Fruit fly (Drosophila melanogaster): Measurements from ENCODE around the gene Remo.

Gene Remo

DNA sequence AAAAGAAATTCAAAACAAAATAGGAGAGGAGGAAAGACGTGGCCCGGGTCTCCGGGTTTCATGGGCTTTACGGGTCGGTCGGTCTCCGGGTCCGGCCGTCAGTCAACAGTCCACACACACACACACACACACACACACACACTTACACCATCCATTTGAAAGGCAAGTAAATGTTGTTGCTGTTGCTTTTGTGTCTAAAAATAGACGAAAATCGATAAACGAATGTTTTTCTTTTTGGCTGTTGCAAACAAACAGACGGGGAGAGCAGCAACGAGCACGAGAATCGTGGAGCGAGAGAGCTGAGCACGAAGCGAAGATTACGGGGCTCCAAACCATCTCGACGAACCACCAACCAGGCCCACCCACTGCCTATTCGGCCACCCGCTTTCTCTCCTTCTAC is 7.6 kb upstream of the Remo start:
- TF ChIP-seq EcR (GFP tag; optimal IDR thresholded peaks at IDR 0.05) (no peak), psq (optimal IDR thresholded peaks at IDR 0.05) (no peak), Dll (optimal IDR thresholded peaks at IDR 0.05) (no peak), pan (optimal IDR thresholded peaks at IDR 0.05) (no peak), CG8478 (optimal IDR thresholded peaks at IDR 0.05) (no peak), usp (GFP tag; optimal IDR thresholded peaks at IDR 0.05) (no peak)

DNA sequence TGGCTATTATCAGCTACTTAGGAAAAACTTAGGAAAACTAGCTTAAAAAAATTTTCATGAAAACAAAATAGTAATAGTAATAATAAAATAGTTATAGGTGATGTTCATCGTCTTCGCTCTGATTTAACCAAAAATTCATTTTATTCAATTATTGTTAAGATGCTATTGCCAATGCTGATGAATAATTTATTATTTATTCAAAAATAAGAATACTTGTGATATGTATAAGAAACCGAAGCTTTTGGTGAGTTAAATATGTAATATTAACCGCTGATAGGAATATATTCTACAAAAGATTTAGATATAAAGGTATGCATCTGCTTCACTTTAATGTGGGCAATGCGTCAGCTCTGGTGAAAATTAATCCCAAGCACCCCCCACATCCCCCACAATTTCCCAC is 7.1 kb upstream of the Remo start:
- TF ChIP-seq EcR (GFP tag; optimal IDR thresholded peaks at IDR 0.05) (no peak), pan (optimal IDR thresholded peaks at IDR 0.05) (no peak), usp (GFP tag; optimal IDR thresholded peaks at IDR 0.05) (no peak), psq (optimal IDR thresholded peaks at IDR 0.05) (no peak), CG8478 (optimal IDR thresholded peaks at IDR 0.05) (no peak), Dll (optimal IDR thresholded peaks at IDR 0.05) (no peak)

dm6 chrX:13281244-13281877 is 6.5 kb upstream of the Remo start:
- TF ChIP-seq pan (optimal IDR thresholded peaks at IDR 0.05) (no peak), CG8478 (optimal IDR thresholded peaks at IDR 0.05) (no peak), EcR (GFP tag; optimal IDR thresholded peaks at IDR 0.05) (no peak), Dll (optimal IDR thresholded peaks at IDR 0.05) (no peak), usp (GFP tag; optimal IDR thresholded peaks at IDR 0.05) (no peak), psq (optimal IDR thresholded peaks at IDR 0.05) (no peak)

DNA sequence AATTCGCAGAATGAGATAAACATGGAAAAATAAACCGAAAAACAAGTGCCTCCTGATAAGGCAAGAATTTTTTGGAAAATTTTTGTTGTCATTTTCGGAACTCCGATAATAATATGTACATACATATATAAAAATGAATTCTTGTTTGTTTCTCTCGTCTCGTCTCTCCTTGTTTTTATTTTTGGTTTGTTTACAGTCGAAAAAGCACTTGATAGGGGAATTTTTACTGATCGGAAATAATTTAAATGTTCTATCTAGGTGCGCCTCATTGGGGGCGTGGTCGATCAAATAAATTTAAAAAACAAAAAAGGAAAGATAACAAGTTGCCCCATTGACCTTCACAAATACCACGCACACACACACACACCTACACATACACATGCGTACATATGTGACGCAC is 5.1 kb upstream of the Remo start:
- TF ChIP-seq CG8478 (optimal IDR thresholded peaks at IDR 0.05) (no peak), psq (optimal IDR thresholded peaks at IDR 0.05) (no peak), pan (optimal IDR thresholded peaks at IDR 0.05) (no peak), EcR (GFP tag; optimal IDR thresholded peaks at IDR 0.05) (no peak), usp (GFP tag; optimal IDR thresholded peaks at IDR 0.05) (no peak), Dll (optimal IDR thresholded peaks at IDR 0.05) (no peak)

DNA sequence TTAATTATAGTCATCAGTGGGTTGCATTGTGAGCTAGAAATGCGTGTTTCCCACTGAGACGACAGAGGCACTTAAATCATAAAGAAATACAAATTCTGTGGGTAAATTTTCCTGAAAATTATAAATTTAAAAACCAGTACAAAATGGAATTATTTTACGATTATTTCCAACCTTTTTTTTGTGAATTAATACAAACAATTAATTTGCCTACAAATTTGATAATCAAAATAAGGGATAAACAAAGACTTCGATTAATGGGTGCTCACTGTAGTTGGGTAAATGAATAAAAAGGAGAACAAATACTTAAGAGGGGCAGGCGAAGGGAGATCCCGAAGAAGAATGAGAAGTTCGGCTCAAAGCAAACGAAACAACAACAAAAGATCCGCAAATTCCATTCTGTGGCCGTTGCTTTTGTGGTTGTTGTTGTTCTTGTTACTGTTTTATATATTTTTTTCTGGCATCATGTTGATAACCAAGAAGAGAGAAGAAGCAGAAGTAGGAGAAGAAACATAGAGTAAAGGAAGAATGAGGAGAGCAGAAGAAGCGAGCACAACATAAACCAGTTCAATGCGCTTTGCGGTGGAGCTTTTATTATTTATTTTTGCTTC is 3.8 kb upstream of the Remo start:
- TF ChIP-seq psq (optimal IDR thresholded peaks at IDR 0.05) (no peak), EcR (GFP tag; optimal IDR thresholded peaks at IDR 0.05) (no peak), usp (GFP tag; optimal IDR thresholded peaks at IDR 0.05) (no peak), CG8478 (optimal IDR thresholded peaks at IDR 0.05) (no peak), pan (optimal IDR thresholded peaks at IDR 0.05) (no peak), Dll (optimal IDR thresholded peaks at IDR 0.05) (no peak)

dm6 chrX:13284548-13284974 is 3.3 kb upstream of the Remo start:
- peak; percentile 10 for TF ChIP-seq psq (optimal IDR thresholded peaks at IDR 0.05)
- TF ChIP-seq Dll (optimal IDR thresholded peaks at IDR 0.05): no peak
- TF ChIP-seq usp (GFP tag; optimal IDR thresholded peaks at IDR 0.05): no peak
- TF ChIP-seq pan (optimal IDR thresholded peaks at IDR 0.05): no peak
- TF ChIP-seq CG8478 (optimal IDR thresholded peaks at IDR 0.05): no peak

DNA sequence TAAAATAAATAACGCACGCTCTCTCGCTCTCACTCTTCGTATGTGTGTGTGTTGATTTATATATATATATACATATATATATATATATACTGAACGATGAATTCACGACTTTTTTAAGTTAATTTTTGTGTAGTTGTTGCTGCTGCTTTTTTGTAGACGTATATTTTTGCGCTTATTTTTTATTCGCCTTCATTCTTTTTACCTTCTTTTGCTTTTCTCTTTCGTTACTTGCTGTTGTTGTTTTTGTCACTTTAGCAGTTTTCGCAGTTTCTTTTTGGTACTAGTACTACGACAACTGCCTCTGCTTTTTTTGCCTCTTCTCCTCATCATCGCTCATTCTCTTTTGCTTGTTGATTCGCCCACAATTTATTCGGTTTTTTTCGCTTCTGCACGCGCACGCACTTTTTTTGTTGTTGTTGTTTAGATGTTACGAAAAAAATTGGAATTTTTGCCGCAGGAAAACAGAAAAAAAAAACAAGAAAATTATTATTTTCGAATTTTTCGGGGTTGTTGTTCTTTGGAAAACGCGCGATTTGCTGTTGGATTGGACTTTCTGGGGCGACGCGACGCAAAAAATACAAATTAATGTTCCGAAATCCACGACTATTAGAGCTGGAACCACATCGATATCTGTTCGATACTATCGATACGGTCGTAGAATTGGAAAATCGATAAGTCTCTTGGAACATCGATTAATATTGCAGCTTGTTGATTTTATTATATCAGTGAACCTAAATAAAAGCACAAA is 2.7 kb upstream of the Remo start, which contains the start of the genes HDAC4 and CG15743:
HDAC4 (minus strand) TSS at position 632 of the 748 bp plus-strand sequence.
CG15743 (plus strand) TSS at position 707 of the 748 bp plus-strand sequence.
- TF ChIP-seq Dll (optimal IDR thresholded peaks at IDR 0.05) (no peak), usp (GFP tag; optimal IDR thresholded peaks at IDR 0.05) (no peak), psq (optimal IDR thresholded peaks at IDR 0.05) (no peak), EcR (GFP tag; optimal IDR thresholded peaks at IDR 0.05) (no peak), pan (optimal IDR thresholded peaks at IDR 0.05) (no peak), CG8478 (optimal IDR thresholded peaks at IDR 0.05) (no peak)

- no peak for TF ChIP-seq usp (GFP tag; optimal IDR thresholded peaks at IDR 0.05)
- TF ChIP-seq CG8478 (optimal IDR thresholded peaks at IDR 0.05): no peak
- no peak for TF ChIP-seq EcR (GFP tag; optimal IDR thresholded peaks at IDR 0.05)
- no peak for TF ChIP-seq pan (optimal IDR thresholded peaks at IDR 0.05)
- TF ChIP-seq psq (optimal IDR thresholded peaks at IDR 0.05): no peak
- TF ChIP-seq Dll (optimal IDR thresholded peaks at IDR 0.05): no peak
Observed at dm6 chrX:13285749-13286336, 2.0 kb upstream of the Remo start.

DNA sequence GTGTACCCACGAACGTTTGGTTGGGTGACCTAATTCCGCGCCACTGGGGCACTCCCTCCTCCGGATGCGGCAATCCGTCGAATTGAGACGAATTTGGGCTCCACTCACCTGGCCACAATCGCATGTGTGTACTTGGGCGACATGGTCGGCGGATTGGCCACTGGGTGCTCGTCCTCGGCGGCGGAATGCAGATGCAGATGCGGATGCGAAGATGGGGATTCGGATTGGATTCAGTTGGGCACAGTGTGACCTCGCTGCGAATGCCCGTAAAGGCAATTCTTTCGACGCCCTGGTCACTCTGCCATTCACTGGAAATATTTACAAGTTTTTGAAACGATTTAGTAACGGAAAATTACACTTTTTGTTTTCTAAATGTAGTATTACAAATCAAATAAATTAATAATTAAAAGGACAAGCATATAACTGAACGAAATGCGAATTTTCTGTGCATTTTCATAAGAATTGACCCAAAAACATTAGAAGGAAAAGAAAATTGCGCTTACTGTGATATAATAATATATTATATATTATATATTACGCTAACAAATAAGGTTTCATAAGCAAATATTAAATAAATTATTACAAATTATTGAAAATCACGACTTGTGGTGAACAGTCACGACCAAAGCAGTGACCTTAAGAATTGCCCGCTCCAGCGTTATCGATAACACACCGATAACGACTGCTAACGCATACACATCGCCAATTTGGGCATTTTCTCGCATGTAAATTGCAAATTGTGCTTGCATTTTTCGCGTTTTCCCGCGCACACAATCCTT is 8.7 kb downstream of the Remo start, which contains the start of gene CG1622:
CG1622 (plus strand) TSS at position 678 of the 779 bp plus-strand sequence.
- TF ChIP-seq pan (optimal IDR thresholded peaks at IDR 0.05): no peak
- no peak for TF ChIP-seq Dll (optimal IDR thresholded peaks at IDR 0.05)
- TF ChIP-seq psq (optimal IDR thresholded peaks at IDR 0.05): no peak
- no peak for TF ChIP-seq EcR (GFP tag; optimal IDR thresholded peaks at IDR 0.05)
- no peak for TF ChIP-seq usp (GFP tag; optimal IDR thresholded peaks at IDR 0.05)
- no peak for TF ChIP-seq CG8478 (optimal IDR thresholded peaks at IDR 0.05)

DNA sequence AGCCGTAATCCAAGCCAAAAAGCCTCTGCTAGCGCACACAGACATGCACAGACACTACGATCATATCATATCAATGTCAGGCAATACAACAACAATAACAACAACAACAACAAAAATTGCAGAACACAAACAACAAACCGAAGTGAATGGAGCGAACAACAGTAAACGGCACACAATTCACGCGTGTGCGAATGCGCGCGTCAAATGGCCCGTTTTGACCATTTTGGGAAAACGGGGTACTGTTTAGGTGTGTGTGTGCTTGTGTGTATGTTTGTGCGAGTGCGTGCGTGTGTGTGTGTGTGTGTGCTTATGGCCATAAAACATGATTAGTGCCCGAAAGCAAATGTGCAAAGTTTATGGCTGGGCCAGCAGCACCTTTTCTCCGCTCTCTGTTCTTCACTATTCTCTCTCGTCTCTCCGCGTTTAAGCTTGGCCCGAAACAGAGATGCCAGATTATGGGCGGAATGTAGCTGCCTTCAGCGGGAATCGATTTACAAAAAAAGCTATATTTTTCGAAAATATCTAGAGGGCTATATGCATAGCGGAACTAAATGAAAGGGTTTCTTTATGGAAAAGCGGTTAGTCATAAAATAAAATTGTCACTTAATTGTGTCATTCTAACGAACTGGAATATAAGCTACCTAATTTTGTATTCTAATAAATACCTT is 13.1 kb downstream of the Remo start:
- TF ChIP-seq usp (GFP tag; optimal IDR thresholded peaks at IDR 0.05) (no peak), psq (optimal IDR thresholded peaks at IDR 0.05) (no peak), CG8478 (optimal IDR thresholded peaks at IDR 0.05) (no peak), pan (optimal IDR thresholded peaks at IDR 0.05) (no peak), Dll (optimal IDR thresholded peaks at IDR 0.05) (no peak), EcR (GFP tag; optimal IDR thresholded peaks at IDR 0.05) (no peak)

dm6 chrX:13302315-13302614 is 14.4 kb downstream of the Remo start, which contains the start of gene CG1764:
Gene CG1764, minus strand, starts transcription at chrX:13302415.
- TF ChIP-seq usp (GFP tag; optimal IDR thresholded peaks at IDR 0.05): no peak

Measured in whole organism.